Worm (Caenorhabditis elegans): ENCODE results near the gene R186.3.

R186.3 gene

DNA sequence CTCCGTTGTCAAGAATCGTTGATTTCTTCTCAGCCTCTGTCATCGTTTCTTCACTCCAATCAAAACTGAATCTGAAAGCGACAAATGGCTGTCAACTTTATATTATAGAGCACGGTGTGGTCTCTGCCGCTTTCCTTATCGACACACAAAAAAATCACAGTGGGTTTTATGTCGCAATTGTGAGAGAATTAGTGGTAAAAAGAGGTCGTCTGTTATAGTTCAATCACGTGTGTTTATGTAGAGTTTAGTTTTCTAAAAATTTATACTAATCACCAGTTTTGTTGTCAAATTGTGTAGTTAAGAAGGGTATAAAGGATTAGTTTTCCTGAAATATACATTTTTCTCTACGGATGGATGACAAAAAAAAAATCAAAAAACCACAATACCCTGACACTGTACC is 32.0 kb downstream of the R186.3 start, which contains the start of gene T16G1.7:
Gene T16G1.7, minus strand, starts transcription at position 137 of the 400 bp plus-strand sequence.
- TF ChIP-seq let-526 (GFP tag; IDR thresholded peaks at IDR 0.05) (no peak), tbx-9 (tag; optimal IDR thresholded peaks at IDR 0.05; ENCODE audit: borderline replicate concordance) (no peak), nhr-80 (tag; optimal IDR thresholded peaks at IDR 0.05) (peak; percentile 98), die-1 (tag; optimal IDR thresholded peaks at IDR 0.05) (no peak), snpc-1.3 (tag; optimal IDR thresholded peaks at IDR 0.05; ENCODE audit: insufficient read depth) (no peak), ets-4 (GFP tag; optimal IDR thresholded peaks at IDR 0.05) (peak; percentile 68), T26A5.8 (tag; optimal IDR thresholded peaks at IDR 0.05) (no peak), sdz-38 (tag; optimal IDR thresholded peaks at IDR 0.05) (no peak), ceh-91 (GFP tag; IDR thresholded peaks at IDR 0.05) (no peak), mcd-1 (GFP tag; IDR thresholded peaks at IDR 0.05) (no peak), atf-7 (tag; optimal IDR thresholded peaks at IDR 0.05) (peak; percentile 12), madf-6 (GFP tag; IDR thresholded peaks at IDR 0.05) (no peak), C06A6.2 (GFP tag; conservative IDR thresholded peaks at IDR 0.05) (no peak), nhr-90 (tag; optimal IDR thresholded peaks at IDR 0.05) (peak; percentile 29), ztf-22 (GFP tag; optimal IDR thresholded peaks at IDR 0.05) (peak; percentile 30), lin-35 (GFP tag; optimal IDR thresholded peaks at IDR 0.05) (no peak), ztf-3 (GFP tag; optimal IDR thresholded peaks at IDR 0.05) (no peak), ztf-28 (GFP tag; IDR thresholded peaks at IDR 0.05) (no peak), madf-10 (tag; optimal IDR thresholded peaks at IDR 0.05) (no peak), xnd-1 (tag; optimal IDR thresholded peaks at IDR 0.05) (no peak), madf-8 (GFP tag; conservative IDR thresholded peaks at IDR 0.05) (no peak), dpff-1 (tag; optimal IDR thresholded peaks at IDR 0.05) (no peak), dox-1 (GFP tag; IDR thresholded peaks at IDR 0.05) (peak; percentile 59; the same call in 1 of the 2 replicates), bed-1 (GFP tag; IDR thresholded peaks at IDR 0.05) (no peak), F49E8.2 (tag; optimal IDR thresholded peaks at IDR 0.05; ENCODE audit: insufficient read depth) (no peak), ceh-58 (GFP tag; IDR thresholded peaks at IDR 0.05) (no peak)

- TF ChIP-seq snpc-4 (GFP tag; optimal IDR thresholded peaks at IDR 0.05) = no peak
- TF ChIP-seq snpc-4 (tag; optimal IDR thresholded peaks at IDR 0.05) = no peak
- no peak for TF ChIP-seq F49E8.2 (tag; optimal IDR thresholded peaks at IDR 0.05; ENCODE audit: insufficient read depth)
- no peak for TF ChIP-seq xnd-1 (tag; optimal IDR thresholded peaks at IDR 0.05)
- no peak for TF ChIP-seq F52B5.7 (tag; optimal IDR thresholded peaks at IDR 0.05)
- peak; percentile 78 for TF ChIP-seq nhr-80 (tag; optimal IDR thresholded peaks at IDR 0.05)
- no peak for TF ChIP-seq unc-130 (GFP tag; optimal IDR thresholded peaks at IDR 0.05)
- no peak for TF ChIP-seq lin-40 (tag; optimal IDR thresholded peaks at IDR 0.05)
- no peak for TF ChIP-seq madf-3 (GFP tag; IDR thresholded peaks at IDR 0.05)
These were observed 33.4 kb downstream of the R186.3 start for ce11 chrV:12933654-12934053.

DNA sequence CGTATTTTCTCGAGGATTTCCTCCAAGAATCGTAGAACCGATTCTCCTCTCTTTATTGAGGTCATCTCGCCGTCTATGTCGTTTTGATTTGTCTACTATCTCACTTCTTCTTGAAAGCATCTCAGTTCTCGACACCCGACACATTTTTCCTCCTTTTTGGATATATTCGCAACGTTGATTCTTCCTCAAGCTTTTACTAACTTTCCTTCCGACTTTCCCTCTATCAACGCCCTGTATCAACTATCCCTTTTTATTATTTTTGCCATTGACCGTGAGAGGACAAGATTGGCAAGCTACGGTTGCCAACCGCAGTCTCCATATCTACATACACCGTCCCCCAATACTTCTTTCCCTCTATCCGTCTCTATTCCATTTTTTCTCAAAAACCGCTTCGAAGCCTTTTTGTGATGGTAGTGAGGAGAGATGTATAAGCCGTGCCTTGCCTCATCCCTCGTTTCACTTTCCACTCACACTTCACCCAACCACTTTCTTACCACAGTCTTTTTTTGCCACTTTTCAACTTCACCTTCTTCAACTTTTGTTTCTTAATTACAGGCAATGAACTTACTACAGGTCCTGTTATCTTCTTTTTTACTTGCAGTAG is 38.0 kb downstream of the R186.3 start, which contains the start of gene T16G1.2:
Gene T16G1.2, plus strand, starts transcription at position 554 of the 604 bp plus-strand sequence.
- no peak for TF ChIP-seq madf-10 (tag; optimal IDR thresholded peaks at IDR 0.05)
- TF ChIP-seq ZK185.1 (tag; optimal IDR thresholded peaks at IDR 0.05; ENCODE audit: poor library complexity, severe bottlenecking) = no peak
- no peak for TF ChIP-seq lin-40 (tag; optimal IDR thresholded peaks at IDR 0.05)
- no peak for TF ChIP-seq hlh-26 (GFP tag; conservative IDR thresholded peaks at IDR 0.05)
- TF ChIP-seq pbrm-1 (GFP tag; IDR thresholded peaks at IDR 0.05) = no peak
- TF ChIP-seq him-1 (tag; optimal IDR thresholded peaks at IDR 0.05) = no peak
- no peak for TF ChIP-seq dox-1 (GFP tag; IDR thresholded peaks at IDR 0.05)
- no peak for TF ChIP-seq ceh-27 (GFP tag; optimal IDR thresholded peaks at IDR 0.05)
- TF ChIP-seq ceh-40 (GFP tag; IDR thresholded peaks at IDR 0.05) = no peak
- TF ChIP-seq F22D6.2 (tag; optimal IDR thresholded peaks at IDR 0.05) = no peak
- TF ChIP-seq efl-1 (GFP tag; optimal IDR thresholded peaks at IDR 0.05) = no peak
- no peak for TF ChIP-seq pha-4 (tag; optimal IDR thresholded peaks at IDR 0.05)
- no peak for TF ChIP-seq F52B5.7 (tag; optimal IDR thresholded peaks at IDR 0.05)

Measured in whole organism, young adult.